Fruit fly (Drosophila melanogaster) whole organism, prepupa: ENCODE measurements around the gene CG15336.

Experiments used
- Blimp-1 ChIP-seq: fragments of 200-800 bp; sonication (Bioruptor generic); optimal IDR thresholded peaks from 3 replicates; lab custom pipeline; 2017; ENCODE audit warnings: missing biosample characterization, missing genetic modification characterization, mild to moderate bottlenecking, moderate library complexity, missing genetic modification reagents
- CG10631 ChIP-seq: fragments of 200-800 bp; sonication (Bioruptor generic); optimal IDR thresholded peaks from 2 replicates; lab custom pipeline; 2016; ENCODE audit warnings: missing biosample characterization, missing genetic modification characterization
- CG10669 ChIP-seq: fragments of 200-800 bp; sonication (Bioruptor generic); optimal IDR thresholded peaks from 3 replicates; lab custom pipeline; 2018; ENCODE audit warnings: missing biosample characterization, mild to moderate bottlenecking, missing genetic modification characterization, moderate library complexity
- CG11294 ChIP-seq: fragments of 200-800 bp; sonication (Bioruptor generic); IDR thresholded peaks from 2 replicates; pipeline ENCODE4 v1.3.6; 2022; ENCODE audit warnings: missing biosample characterization, missing genetic modification characterization
- CG11762 ChIP-seq: fragments of 200-800 bp; sonication (Bioruptor generic); optimal IDR thresholded peaks from 3 replicates; lab custom pipeline; 2016; ENCODE audit warnings: missing biosample characterization, missing genetic modification characterization; ENCODE audit not compliant: insufficient read depth
- CG11902 ChIP-seq: fragments of 200-800 bp; sonication (Bioruptor generic); optimal IDR thresholded peaks from 3 replicates; lab custom pipeline; 2016; ENCODE audit warnings: missing biosample characterization, missing genetic modification characterization
- CG15336 ChIP-seq: fragments of 200-800 bp; sonication (Bioruptor generic); IDR thresholded peaks from 2 replicates; pipeline ENCODE4 v1.3.6; 2022; ENCODE audit warnings: missing biosample characterization, missing genetic modification characterization
- CG16779 ChIP-seq: fragments of 200-800 bp; sonication (Bioruptor generic); optimal IDR thresholded peaks from 3 replicates; lab custom pipeline; 2017; ENCODE audit warnings: missing biosample characterization, mild to moderate bottlenecking, missing genetic modification characterization
- CG31627 ChIP-seq: fragments of 200-800 bp; sonication (Bioruptor generic); optimal IDR thresholded peaks from 3 replicates; lab custom pipeline; 2016; ENCODE audit warnings: missing biosample characterization, missing genetic modification characterization
- CG32006 ChIP-seq: fragments of 200-800 bp; sonication (Bioruptor generic); optimal IDR thresholded peaks from 3 replicates; lab custom pipeline; 2017; ENCODE audit warnings: missing biosample characterization, mild to moderate bottlenecking, missing genetic modification characterization
- CG34406 ChIP-seq: fragments of 200-800 bp; sonication (Bioruptor generic); optimal IDR thresholded peaks from 3 replicates; lab custom pipeline; 2016; ENCODE audit warnings: missing biosample characterization, missing genetic modification characterization
- CG4318 ChIP-seq: fragments of 200-800 bp; sonication (Bioruptor generic); optimal IDR thresholded peaks from 3 replicates; lab custom pipeline; 2017; ENCODE audit warnings: missing biosample characterization, mild to moderate bottlenecking, missing genetic modification characterization
- CG6276 ChIP-seq: fragments of 200-800 bp; sonication (Bioruptor generic); optimal IDR thresholded peaks from 2 replicates; lab custom pipeline; 2017; ENCODE audit warnings: missing biosample characterization, mild to moderate bottlenecking, missing genetic modification characterization
- CG6792 ChIP-seq: fragments of 200-800 bp; sonication (Bioruptor generic); optimal IDR thresholded peaks from 3 replicates; lab custom pipeline; 2016; ENCODE audit warnings: missing biosample characterization, missing genetic modification characterization
- CG6808 ChIP-seq: fragments of 200-800 bp; sonication (Bioruptor generic); optimal IDR thresholded peaks from 3 replicates; lab custom pipeline; 2017; ENCODE audit warnings: missing biosample characterization, missing genetic modification characterization, mild to moderate bottlenecking, moderate library complexity, missing genetic modification reagents
- CG7368 ChIP-seq: fragments of 200-800 bp; sonication (Bioruptor generic); optimal IDR thresholded peaks from 3 replicates; lab custom pipeline; 2016; ENCODE audit warnings: missing biosample characterization, missing genetic modification characterization
- CG8119 ChIP-seq: fragments of 200-800 bp; sonication (Bioruptor generic); IDR thresholded peaks from 3 replicates; pipeline ENCODE4 v1.3.6; 2022; ENCODE audit warnings: missing biosample characterization, missing genetic modification characterization
- CG8319 ChIP-seq: fragments of 200-800 bp; sonication (Bioruptor generic); optimal IDR thresholded peaks from 3 replicates; lab custom pipeline; 2016; ENCODE audit warnings: missing biosample characterization, missing genetic modification characterization
- CG8632 ChIP-seq: fragments of 200-800 bp; sonication (Bioruptor generic); optimal IDR thresholded peaks from 3 replicates; lab custom pipeline; 2016; ENCODE audit warnings: missing biosample characterization, missing genetic modification characterization
- Eip75B ChIP-seq: fragments of 200-800 bp; sonication (Bioruptor generic); optimal IDR thresholded peaks from 3 replicates; lab custom pipeline; 2016; ENCODE audit warnings: missing biosample characterization, missing genetic modification characterization
- Ets21C ChIP-seq: fragments of 200-800 bp; sonication (Bioruptor generic); optimal IDR thresholded peaks from 3 replicates; lab custom pipeline; 2016; ENCODE audit warnings: missing biosample characterization, missing genetic modification characterization
- Ets96B ChIP-seq: fragments of 200-800 bp; optimal IDR thresholded peaks from 2 replicates; lab custom pipeline; 2019; ENCODE audit warnings: missing biosample characterization, mild to moderate bottlenecking, missing genetic modification characterization, moderate library complexity
- Gug ChIP-seq: fragments of 200-800 bp; sonication (Bioruptor generic); IDR thresholded peaks from 2 replicates; pipeline ENCODE4 v1.3.6; 2022; ENCODE audit warnings: missing biosample characterization, missing genetic modification characterization
- Hr38 ChIP-seq: sonication (Bioruptor generic); optimal IDR thresholded peaks from 2 replicates; lab custom pipeline; 2016; ENCODE audit warnings: missing biosample characterization, missing genetic modification characterization
- Hr39 ChIP-seq: fragments of 200-800 bp; sonication (Bioruptor generic); optimal IDR thresholded peaks from 2 replicates; lab custom pipeline; 2016; ENCODE audit warnings: missing biosample characterization, missing genetic modification characterization
- Hr4 ChIP-seq: fragments of 200-800 bp; sonication (Bioruptor generic); optimal IDR thresholded peaks from 3 replicates; lab custom pipeline; 2016; ENCODE audit warnings: missing biosample characterization, missing genetic modification characterization
- Lpt ChIP-seq: fragments of 200-800 bp; sonication (Bioruptor generic); optimal IDR thresholded peaks from 3 replicates; lab custom pipeline; 2016; ENCODE audit warnings: missing biosample characterization, missing genetic modification characterization
- Smox ChIP-seq: fragments of 200-800 bp; sonication (Bioruptor generic); optimal IDR thresholded peaks from 3 replicates; lab custom pipeline; 2016; ENCODE audit warnings: missing biosample characterization, missing genetic modification characterization
- Sox102F ChIP-seq: fragments of 200-800 bp; sonication (Bioruptor generic); optimal IDR thresholded peaks from 2 replicates; lab custom pipeline; 2016; ENCODE audit warnings: missing biosample characterization, mild to moderate bottlenecking, missing genetic modification characterization
- Sox14 ChIP-seq: fragments of 200-800 bp; sonication (Bioruptor generic); optimal IDR thresholded peaks from 3 replicates; lab custom pipeline; 2016; ENCODE audit warnings: missing biosample characterization, missing genetic modification characterization
- acj6 ChIP-seq: fragments of 200-800 bp; sonication (Bioruptor generic); optimal IDR thresholded peaks from 3 replicates; lab custom pipeline; 2016; ENCODE audit warnings: missing biosample characterization, missing genetic modification characterization
- cyc ChIP-seq: fragments of 200-800 bp; sonication (Bioruptor generic); optimal IDR thresholded peaks from 3 replicates; lab custom pipeline; 2016; ENCODE audit warnings: missing biosample characterization, missing genetic modification characterization
- dac ChIP-seq: fragments of 200-800 bp; sonication (Bioruptor generic); optimal IDR thresholded peaks from 2 replicates; lab custom pipeline; 2017; ENCODE audit warnings: missing biosample characterization, mild to moderate bottlenecking, missing genetic modification characterization
- dsx ChIP-seq: fragments of 200-800 bp; optimal IDR thresholded peaks from 3 replicates; lab custom pipeline; 2019; ENCODE audit warnings: missing biosample characterization, mild to moderate bottlenecking, missing genetic modification characterization, moderate library complexity; ENCODE audit not compliant: poor library complexity, severe bottlenecking
- eg ChIP-seq: fragments of 200-800 bp; sonication (Bioruptor generic); IDR thresholded peaks from 3 replicates; pipeline ENCODE4 v1.3.6; 2022; ENCODE audit warnings: missing biosample characterization, missing genetic modification characterization
- esn ChIP-seq: fragments of 200-800 bp; sonication (Bioruptor generic); optimal IDR thresholded peaks from 2 replicates; lab custom pipeline; 2016; ENCODE audit warnings: missing biosample characterization, mild to moderate bottlenecking, missing genetic modification characterization, moderate library complexity
- fd85E ChIP-seq: fragments of 200-800 bp; sonication (Bioruptor generic); optimal IDR thresholded peaks from 3 replicates; lab custom pipeline; 2016; ENCODE audit warnings: missing biosample characterization, missing genetic modification characterization
- fkh ChIP-seq: fragments of 200-800 bp; sonication (Bioruptor generic); optimal IDR thresholded peaks from 3 replicates; lab custom pipeline; 2017; ENCODE audit warnings: missing biosample characterization, mild to moderate bottlenecking, missing genetic modification characterization, moderate library complexity
- lz ChIP-seq: fragments of 200-800 bp; sonication (Bioruptor generic); optimal IDR thresholded peaks from 3 replicates; lab custom pipeline; 2016; ENCODE audit warnings: missing biosample characterization, missing genetic modification characterization
- pdm3 ChIP-seq: fragments of 200-800 bp; sonication (Bioruptor generic); optimal IDR thresholded peaks from 3 replicates; lab custom pipeline; 2016; ENCODE audit warnings: missing biosample characterization, missing genetic modification characterization
- salr ChIP-seq, 2 experiments: fragments of 200-800 bp; sonication (Bioruptor generic); optimal IDR thresholded peaks; 3 replicates each; lab custom pipeline; 2016 to 2018; ENCODE audit warnings: missing biosample characterization in 2 of 2, missing genetic modification characterization in 2 of 2, mild to moderate bottlenecking in 1 of 2
- spab ChIP-seq: fragments of 200-800 bp; sonication (Bioruptor generic); optimal IDR thresholded peaks from 2 replicates; lab custom pipeline; 2017; ENCODE audit warnings: missing biosample characterization, mild to moderate bottlenecking, missing genetic modification characterization, missing genetic modification reagents
- svp ChIP-seq: fragments of 200-800 bp; sonication (Bioruptor generic); peaks from one replicate; lab custom pipeline; 2016; ENCODE audit warnings: missing biosample characterization, missing genetic modification characterization
- topi ChIP-seq: fragments of 200-800 bp; sonication (Bioruptor generic); optimal IDR thresholded peaks from 3 replicates; lab custom pipeline; 2016; ENCODE audit warnings: missing biosample characterization, missing genetic modification characterization
- vri ChIP-seq: fragments of 200-800 bp; sonication (Bioruptor generic); optimal IDR thresholded peaks from 3 replicates; lab custom pipeline; 2016; ENCODE audit warnings: missing biosample characterization, mild to moderate bottlenecking, missing genetic modification characterization

The CG15336 gene

DNA sequence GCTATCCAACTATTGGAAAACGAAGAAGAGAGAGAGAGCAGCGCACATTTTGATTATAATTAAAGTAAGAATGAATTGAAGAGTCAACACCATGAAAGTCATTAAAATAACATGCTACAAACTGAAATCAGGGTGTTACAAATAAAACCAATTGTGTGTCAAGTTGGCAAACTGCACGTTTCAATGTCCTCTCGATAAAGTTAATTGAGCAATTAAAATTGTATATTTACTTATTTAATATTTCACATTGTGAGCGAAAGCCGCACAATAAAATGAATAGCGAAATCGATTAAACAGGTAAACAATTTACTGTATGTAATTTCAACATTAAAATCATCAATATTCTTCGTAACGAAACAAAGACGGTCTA, 48.4 kb downstream of the CG15336 start (continued):
- TF ChIP-seq Sox102F (GFP tag; lab: Kevin White, UChicago), result peak; percentile 20
- TF ChIP-seq Lpt, result no peak
- TF ChIP-seq Ets96B (tag; lab: Kevin White, UChicago), result no peak
- TF ChIP-seq CG11762 (GFP tag; lab: Kevin White, UChicago), result no peak
- no peak for TF ChIP-seq CG16779 (tag; lab: Kevin White, UChicago)
- no peak for TF ChIP-seq CG7368
- no peak for TF ChIP-seq fd85E (GFP tag; lab: Kevin White, UChicago)
- no peak for TF ChIP-seq CG6792
- peak; percentile 38 for TF ChIP-seq CG6808
- TF ChIP-seq topi, result peak; percentile 57
- TF ChIP-seq CG10631 (GFP tag; lab: Kevin White, UChicago), result peak; percentile 65
- peak; percentile 16 for TF ChIP-seq acj6 (GFP tag; lab: Kevin White, UChicago)
- TF ChIP-seq eg (GFP tag; lab: Robert Waterston, UW), result 0 out of 3 replicates have a peak, but pooled peaks have one; percentile 3
- no peak for TF ChIP-seq CG15336 (GFP tag; lab: Robert Waterston, UW)
- no peak for TF ChIP-seq CG8119 (GFP tag; lab: Robert Waterston, UW)
- peak; percentile 1 for TF ChIP-seq dac (GFP tag; lab: Kevin White, UChicago)
- peak; percentile 69 for TF ChIP-seq esn
- TF ChIP-seq Hr38 (GFP tag; lab: Kevin White, UChicago), result no peak
- TF ChIP-seq Eip75B, result no peak
- peak; percentile 7 for TF ChIP-seq CG11902
- TF ChIP-seq salr (GFP tag; optimal IDR thresholded peaks at IDR 0.05; lab: Kevin White, UChicago), result peak in 1 of 2 experiments; percentile 1
- TF ChIP-seq Ets21C (GFP tag; lab: Kevin White, UChicago), result peak; percentile 8

DNA sequence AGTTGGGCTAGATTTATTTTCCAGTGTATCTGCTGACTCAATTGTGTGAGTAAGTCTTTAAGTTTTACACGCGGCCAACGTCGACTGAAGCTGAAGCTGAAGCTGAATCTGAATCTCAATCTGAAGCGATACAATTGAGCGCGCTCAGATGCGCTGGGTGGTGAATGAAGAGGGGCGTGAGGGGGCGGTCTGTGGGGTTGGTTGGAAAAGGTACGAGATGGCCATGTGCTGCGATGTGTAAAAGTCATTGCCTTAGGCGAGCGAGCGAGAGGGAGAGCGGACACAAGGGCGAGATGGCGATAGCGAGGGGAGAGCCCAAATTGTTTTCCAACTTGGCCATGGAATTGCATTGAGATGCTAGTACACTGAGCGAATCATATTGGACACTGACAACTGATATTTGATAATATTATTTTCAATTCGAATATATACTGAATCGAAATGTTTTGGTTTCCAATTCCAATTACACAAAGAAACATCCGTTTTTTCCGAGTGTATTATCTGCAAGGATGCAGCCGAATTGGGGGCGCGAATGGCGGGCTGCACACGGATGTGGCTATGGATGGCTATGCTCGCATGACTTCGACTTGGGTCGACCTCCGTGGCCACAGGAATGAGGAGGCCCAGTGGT, 49.0 kb downstream of the CG15336 start:
- TF ChIP-seq CG15336 (GFP tag; lab: Robert Waterston, UW) (peak; percentile 82), lz (GFP tag; lab: Kevin White, UChicago) (peak; percentile 70), Eip75B (peak; percentile 79), vri (GFP tag; lab: Kevin White, UChicago) (peak; percentile 54), topi (peak; percentile 78), CG16779 (tag; lab: Kevin White, UChicago) (peak; percentile 7), CG32006 (GFP tag; lab: Kevin White, UChicago) (peak; percentile 69), dac (GFP tag; lab: Kevin White, UChicago) (peak; percentile 31), CG8632 (GFP tag; lab: Kevin White, UChicago) (peak; percentile 53), CG6276 (GFP tag; lab: Kevin White, UChicago) (peak; percentile 38), CG10669 (peak; percentile 64), fkh (no peak), Gug (GFP tag; lab: Robert Waterston, UW) (peak; percentile 69), eg (GFP tag; lab: Robert Waterston, UW) (peak; percentile 85), CG6808 (peak; percentile 29), svp (peak; percentile 88), salr (GFP tag; optimal IDR thresholded peaks at IDR 0.05; lab: Kevin White, UChicago) (peak; percentile 26 to 39), CG4318 (GFP tag; lab: Kevin White, UChicago) (peak; percentile 41), Sox14 (peak; percentile 76), Lpt (peak; percentile 61), Blimp-1 (GFP tag; lab: Kevin White, UChicago) (peak; percentile 26), CG31627 (GFP tag; lab: Kevin White, UChicago) (peak; percentile 66), Hr39 (GFP tag; lab: Kevin White, UChicago) (peak; percentile 76), spab (GFP tag; lab: Kevin White, UChicago) (peak; percentile 34), Ets21C (GFP tag; lab: Kevin White, UChicago) (peak; percentile 62), CG11294 (GFP tag; lab: Robert Waterston, UW) (peak; percentile 54; the same call in 1 of the 2 replicates), CG8119 (GFP tag; lab: Robert Waterston, UW) (peak; percentile 82), CG7368 (peak; percentile 61), cyc (GFP tag; lab: Kevin White, UChicago) (peak; percentile 73), fd85E (GFP tag; lab: Kevin White, UChicago) (no peak), CG11762 (GFP tag; lab: Kevin White, UChicago) (peak; percentile 65), esn (peak; percentile 62), CG8319 (peak; percentile 44), CG34406 (peak; percentile 62), acj6 (GFP tag; lab: Kevin White, UChicago) (peak; percentile 70), Ets96B (tag; lab: Kevin White, UChicago) (peak; percentile 52), Smox (GFP tag; lab: Kevin White, UChicago) (peak; percentile 67), CG6792 (peak; percentile 71), pdm3 (GFP tag; lab: Kevin White, UChicago) (peak; percentile 70), Hr4 (GFP tag; lab: Kevin White, UChicago) (peak; percentile 59), dsx (GFP tag; lab: Kevin White, UChicago) (peak; percentile 55), Sox102F (GFP tag; lab: Kevin White, UChicago) (peak; percentile 65)
